Fruit fly (Drosophila melanogaster): Measurements from ENCODE around the gene CG32006.
A peak's percentile ranks its signal among the peaks of the same experiment; 100 is the strongest.

The CG32006 gene

dm6 chr4:193386-194334, 43.1 kb downstream of the CG32006 start, which contains the start of gene Abcd1:
Gene Abcd1, minus strand, starts transcription at chr4:193829.
- no peak for TF ChIP-seq bab1 (GFP tag; optimal IDR thresholded peaks at IDR 0.05)
- peak; percentile 90 for TF ChIP-seq kay (GFP tag; ENCODE audit: borderline replicate concordance)
- no peak for TF ChIP-seq CG14711 (tag; optimal IDR thresholded peaks at IDR 0.05)
